Fruit fly (Drosophila melanogaster) whole organism, embryonic: ENCODE results near the gene osk.

Experiments
- Aef1 ChIP-seq: fragments of 200-800 bp; sonication (Bioruptor generic); IDR thresholded peaks from 3 replicates; pipeline ENCODE4 v1.3.6; 2022; ENCODE audit warnings: missing biosample characterization, missing genetic modification characterization
- B-H1 ChIP-seq: fragments of 200-800 bp; sonication (Bioruptor generic); IDR thresholded peaks from 3 replicates; pipeline ENCODE4 v1.3.6; 2022; ENCODE audit warnings: missing biosample characterization, missing genetic modification characterization
- CG10979 ChIP-seq: fragments of 200-800 bp; sonication (Bioruptor generic); optimal IDR thresholded peaks from 2 replicates; lab custom pipeline; 2018; ENCODE audit warnings: missing biosample characterization, mild to moderate bottlenecking, missing genetic modification characterization, moderate library complexity
- CG15514 ChIP-seq: fragments of 200-800 bp; sonication (Bioruptor generic); optimal IDR thresholded peaks from 3 replicates; lab custom pipeline; 2017; ENCODE audit warnings: missing biosample characterization, missing genetic modification characterization, mild to moderate bottlenecking, moderate library complexity, missing genetic modification reagents
- CG17186 ChIP-seq: fragments of 200-800 bp; sonication (Bioruptor generic); optimal IDR thresholded peaks from 3 replicates; lab custom pipeline; 2017; ENCODE audit warnings: missing biosample characterization, missing genetic modification reagents, missing genetic modification characterization
- CG17385 ChIP-seq: fragments of 200-800 bp; sonication (Bioruptor generic); optimal IDR thresholded peaks from 3 replicates; lab custom pipeline; 2018; ENCODE audit warnings: missing biosample characterization, mild to moderate bottlenecking, missing genetic modification characterization
- CG17829 ChIP-seq: fragments of 200-800 bp; optimal IDR thresholded peaks from 2 replicates; lab custom pipeline; 2019; ENCODE audit warnings: missing biosample characterization, mild to moderate bottlenecking, missing genetic modification characterization, moderate library complexity
- CG18476 ChIP-seq: fragments of 200-800 bp; sonication (Bioruptor generic); optimal IDR thresholded peaks from 2 replicates; lab custom pipeline; 2016; ENCODE audit warnings: missing biosample characterization, mild to moderate bottlenecking, missing genetic modification characterization
- CG30020 ChIP-seq: fragments of 200-800 bp; optimal IDR thresholded peaks from 2 replicates; lab custom pipeline; 2019; ENCODE audit warnings: missing biosample characterization, mild to moderate bottlenecking, missing genetic modification characterization, moderate library complexity
- CG3847 ChIP-seq: fragments of 200-800 bp; sonication (Bioruptor generic); IDR thresholded peaks from 2 replicates; pipeline ENCODE4 v1.3.6; 2022; ENCODE audit warnings: missing biosample characterization, missing genetic modification characterization
- CG3995 ChIP-seq: fragments of 200-800 bp; sonication (Bioruptor generic); optimal IDR thresholded peaks from 3 replicates; lab custom pipeline; 2016; ENCODE audit warnings: missing biosample characterization, missing genetic modification characterization
- CG5245 ChIP-seq: fragments of 200-800 bp; sonication (Bioruptor generic); optimal IDR thresholded peaks from 3 replicates; lab custom pipeline; 2016; ENCODE audit warnings: missing biosample characterization, missing genetic modification characterization
- CG6272 ChIP-seq: fragments of 200-800 bp; sonication (Bioruptor generic); IDR thresholded peaks from 2 replicates; pipeline ENCODE4 v1.3.6; 2022; ENCODE audit warnings: missing biosample characterization, missing genetic modification characterization
- CG6765 ChIP-seq: fragments of 200-800 bp; sonication (Bioruptor generic); optimal IDR thresholded peaks from 3 replicates; lab custom pipeline; 2017; ENCODE audit warnings: missing biosample characterization, mild to moderate bottlenecking, missing genetic modification characterization
- CG8359 ChIP-seq: fragments of 200-800 bp; sonication (Bioruptor generic); optimal IDR thresholded peaks from 2 replicates; lab custom pipeline; 2017; ENCODE audit warnings: missing biosample characterization, mild to moderate bottlenecking, missing genetic modification characterization, borderline replicate concordance
- CG9437 ChIP-seq: fragments of 200-800 bp; sonication (Bioruptor generic); optimal IDR thresholded peaks from 2 replicates; lab custom pipeline; 2018; ENCODE audit warnings: missing biosample characterization, mild to moderate bottlenecking, missing genetic modification characterization
- Dad ChIP-seq: fragments of 200-800 bp; sonication (Bioruptor generic); optimal IDR thresholded peaks from 3 replicates; lab custom pipeline; 2016; ENCODE audit warnings: missing biosample characterization, missing genetic modification characterization
- Fer3 ChIP-seq: fragments of 200-800 bp; sonication (Bioruptor generic); optimal IDR thresholded peaks from 2 replicates; lab custom pipeline; 2018; ENCODE audit warnings: missing biosample characterization, mild to moderate bottlenecking, missing genetic modification characterization, moderate library complexity
- H15 ChIP-seq: fragments of 200-800 bp; sonication (Bioruptor generic); IDR thresholded peaks from 3 replicates; pipeline ENCODE4 v1.3.6; 2022; ENCODE audit warnings: missing biosample characterization, missing genetic modification characterization
- Lim3 ChIP-seq: fragments of 200-800 bp; sonication (Bioruptor generic); IDR thresholded peaks from 2 replicates; pipeline ENCODE4 v1.3.6; 2022; ENCODE audit warnings: missing biosample characterization, missing genetic modification characterization
- MTF-1 ChIP-seq: fragments of 200-800 bp; sonication (Bioruptor generic); optimal IDR thresholded peaks from 2 replicates; lab custom pipeline; 2018; ENCODE audit warnings: missing biosample characterization, mild to moderate bottlenecking, missing genetic modification characterization, borderline replicate concordance
- Nf-YC ChIP-seq: fragments of 200-800 bp; optimal IDR thresholded peaks from 3 replicates; lab custom pipeline; 2019; ENCODE audit warnings: missing biosample characterization, mild to moderate bottlenecking, missing genetic modification characterization, moderate library complexity
- Trl ChIP-seq, 3 experiments: fragments of >200 bp in 2 of 3; fragments of 200-800 bp in 1 of 3; sonication (Bioruptor generic) in 1 of 3; optimal IDR thresholded peaks; 2 replicates in 1 of 3; 3 replicates in 2 of 3; lab custom pipeline; 2016 to 2017; ENCODE audit warnings: missing biosample characterization in 1 of 3, missing genetic modification characterization in 1 of 3
- br ChIP-seq: fragments of >200 bp; optimal IDR thresholded peaks from 2 replicates; lab custom pipeline; 2017
- cato ChIP-seq: fragments of 200-800 bp; sonication (Bioruptor generic); optimal IDR thresholded peaks from 2 replicates; lab custom pipeline; 2016; ENCODE audit warnings: missing biosample characterization, missing genetic modification characterization, borderline replicate concordance
- chn ChIP-seq: fragments of 200-800 bp; sonication (Bioruptor generic); optimal IDR thresholded peaks from 2 replicates; lab custom pipeline; 2016; ENCODE audit warnings: missing biosample characterization, missing genetic modification characterization
- crc ChIP-seq: fragments of 200-800 bp; sonication (Bioruptor generic); optimal IDR thresholded peaks from 2 replicates; lab custom pipeline; 2016; ENCODE audit warnings: missing biosample characterization, missing genetic modification characterization
- dan ChIP-seq: fragments of 200-800 bp; sonication (Bioruptor generic); IDR thresholded peaks from 2 replicates; pipeline ENCODE4 v1.3.6; 2022; ENCODE audit warnings: missing biosample characterization, missing genetic modification characterization
- dmrt11E ChIP-seq: fragments of 200-800 bp; sonication (Bioruptor generic); optimal IDR thresholded peaks from 3 replicates; lab custom pipeline; 2018; ENCODE audit warnings: missing biosample characterization, mild to moderate bottlenecking, missing genetic modification characterization, moderate library complexity
- en ChIP-seq: fragments of 200-800 bp; sonication (Bioruptor generic); optimal IDR thresholded peaks from 2 replicates; lab custom pipeline; 2016; ENCODE audit warnings: missing biosample characterization, missing genetic modification characterization
- fd64A ChIP-seq: fragments of 200-800 bp; sonication (Bioruptor generic); optimal IDR thresholded peaks from 3 replicates; lab custom pipeline; 2018; ENCODE audit warnings: missing biosample characterization, mild to moderate bottlenecking, missing genetic modification characterization
- gsb-n ChIP-seq: fragments of 200-800 bp; sonication (Bioruptor generic); optimal IDR thresholded peaks from 3 replicates; lab custom pipeline; 2018; ENCODE audit warnings: missing biosample characterization, mild to moderate bottlenecking, missing genetic modification characterization
- hb ChIP-seq: fragments of 200-800 bp; sonication (Bioruptor generic); IDR thresholded peaks from 3 replicates; pipeline ENCODE4 v1.3.6; 2022; ENCODE audit warnings: missing biosample characterization, missing genetic modification characterization; ENCODE audit not compliant: partially characterized antibody
- ind ChIP-seq: fragments of 200-800 bp; sonication (Bioruptor generic); optimal IDR thresholded peaks from 3 replicates; lab custom pipeline; 2016; ENCODE audit warnings: missing biosample characterization, missing genetic modification characterization
- klu ChIP-seq: fragments of 200-800 bp; sonication (Bioruptor generic); IDR thresholded peaks from 2 replicates; pipeline ENCODE4 v1.3.6; 2022; ENCODE audit warnings: missing biosample characterization, missing genetic modification characterization
- kni ChIP-seq: fragments of 200-800 bp; sonication (Bioruptor generic); optimal IDR thresholded peaks from 3 replicates; lab custom pipeline; 2017; ENCODE audit warnings: mild to moderate bottlenecking, missing biosample characterization, missing genetic modification reagents, missing genetic modification characterization
- lilli ChIP-seq: fragments of 200-800 bp; sonication (Bioruptor generic); optimal IDR thresholded peaks from 3 replicates; lab custom pipeline; 2016; ENCODE audit warnings: missing biosample characterization, missing genetic modification characterization
- nom ChIP-seq: fragments of 200-800 bp; sonication (Bioruptor generic); optimal IDR thresholded peaks from 2 replicates; lab custom pipeline; 2017; ENCODE audit warnings: missing biosample characterization, missing genetic modification characterization, mild to moderate bottlenecking, moderate library complexity, missing genetic modification reagents
- org-1 ChIP-seq: fragments of 200-800 bp; sonication (Bioruptor generic); optimal IDR thresholded peaks from 2 replicates; lab custom pipeline; 2017; ENCODE audit warnings: missing biosample characterization, missing genetic modification characterization
- pfk ChIP-seq: fragments of 200-800 bp; sonication (Bioruptor generic); optimal IDR thresholded peaks from 2 replicates; lab custom pipeline; 2018; ENCODE audit warnings: missing biosample characterization, mild to moderate bottlenecking, missing genetic modification characterization, moderate library complexity
- pum ChIP-seq: fragments of 200-800 bp; sonication (Bioruptor generic); optimal IDR thresholded peaks from 2 replicates; lab custom pipeline; 2016; ENCODE audit warnings: missing biosample characterization, missing genetic modification characterization
- salm ChIP-seq: fragments of 200-800 bp; sonication (Bioruptor generic); optimal IDR thresholded peaks from 2 replicates; lab custom pipeline; 2018; ENCODE audit warnings: missing biosample characterization, mild to moderate bottlenecking, missing genetic modification characterization
- sd ChIP-seq: fragments of 200-800 bp; sonication (Bioruptor generic); optimal IDR thresholded peaks from 3 replicates; lab custom pipeline; 2018; ENCODE audit warnings: missing biosample characterization, mild to moderate bottlenecking, missing genetic modification characterization, moderate library complexity
- sens ChIP-seq: fragments of 200-800 bp; sonication (Bioruptor generic); peaks from one replicate; lab custom pipeline; 2016; ENCODE audit warnings: missing biosample characterization, missing genetic modification characterization
- sob ChIP-seq: fragments of 200-800 bp; sonication (Bioruptor generic); IDR thresholded peaks from 2 replicates; pipeline ENCODE4 v1.3.6; 2022; ENCODE audit warnings: missing biosample characterization, missing genetic modification characterization
- tll ChIP-seq, 2 experiments: fragments of 200-800 bp in 1 of 2; fragments of >200 bp in 1 of 2; sonication (Bioruptor generic) in 1 of 2; optimal IDR thresholded peaks; 2 replicates each; lab custom pipeline; 2017 to 2019; ENCODE audit warnings: missing biosample characterization in 2 of 2, missing genetic modification characterization in 2 of 2, mild to moderate bottlenecking in 1 of 2, moderate library complexity in 1 of 2
- tna ChIP-seq: fragments of 200-800 bp; sonication (Bioruptor generic); IDR thresholded peaks from 2 replicates; pipeline ENCODE4 v1.3.6; 2022; ENCODE audit warnings: missing biosample characterization, missing genetic modification characterization; ENCODE audit not compliant: partially characterized antibody
- twi ChIP-seq: fragments of 200-800 bp; optimal IDR thresholded peaks from 2 replicates; lab custom pipeline; 2019; ENCODE audit warnings: missing biosample characterization, mild to moderate bottlenecking, missing genetic modification characterization, moderate library complexity

osk gene

dm6 chr3R:8945502-8946324 is 10.8 kb downstream of the osk start (continued):
- peak; percentile 69 for TF ChIP-seq ind
- peak; percentile 17 for TF ChIP-seq pum (GFP tag; lab: Kevin White, UChicago)
- peak; percentile 83 for TF ChIP-seq sob (GFP tag; lab: Robert Waterston, UW)
- peak; percentile 50; the same call in 1 of the 2 replicates for TF ChIP-seq CG6272 (GFP tag; lab: Robert Waterston, UW)
- peak; percentile 87 for TF ChIP-seq CG10979 (tag; lab: Kevin White, UChicago)
- peak; percentile 43 for TF ChIP-seq fd64A (GFP tag; lab: Kevin White, UChicago)
- no peak for TF ChIP-seq Lim3 (GFP tag; lab: Robert Waterston, UW)
- peak; percentile 81 for TF ChIP-seq org-1 (GFP tag; lab: Kevin White, UChicago)
- TF ChIP-seq MTF-1 (GFP tag; lab: Kevin White, UChicago), result peak; percentile 58
- TF ChIP-seq CG9437, result peak; percentile 84
- peak; percentile 88 for TF ChIP-seq salm (tag; lab: Kevin White, UChicago)
- TF ChIP-seq dmrt11E (tag; lab: Kevin White, UChicago), result peak; percentile 58
- peak; percentile 86 for TF ChIP-seq CG17829 (tag; lab: Kevin White, UChicago)
- peak; percentile 63 for TF ChIP-seq kni (GFP tag; lab: Kevin White, UChicago)
- TF ChIP-seq Trl (optimal IDR thresholded peaks at IDR 0.05; lab: Kevin White, UChicago), result no peak
- peak; percentile 30 for TF ChIP-seq Trl (GFP tag; optimal IDR thresholded peaks at IDR 0.05; lab: Kevin White, UChicago)
- TF ChIP-seq B-H1 (GFP tag; lab: Robert Waterston, UW), result peak; percentile 82
- peak; percentile 51 for TF ChIP-seq chn
- no peak; the same call in 1 of the 2 replicates for TF ChIP-seq dan (GFP tag; lab: Robert Waterston, UW)
- peak; percentile 90 for TF ChIP-seq gsb-n (tag; lab: Kevin White, UChicago)
- peak; percentile 16 for TF ChIP-seq CG3995 (GFP tag; lab: Kevin White, UChicago)
- no peak for TF ChIP-seq tll (GFP tag; optimal IDR thresholded peaks at IDR 0.05; lab: Kevin White, UChicago)
- TF ChIP-seq CG3847 (GFP tag; lab: Robert Waterston, UW), result peak; percentile 64
- peak; percentile 64 for TF ChIP-seq CG6765
- no peak for TF ChIP-seq CG17186 (GFP tag; lab: Kevin White, UChicago)
- peak; percentile 48 for TF ChIP-seq CG30020
- peak; percentile 9 for TF ChIP-seq Dad (GFP tag; lab: Kevin White, UChicago)
- TF ChIP-seq en (GFP tag; lab: Kevin White, UChicago), result no peak
- peak; percentile 76 for TF ChIP-seq Fer3
- TF ChIP-seq sens (GFP tag; lab: Kevin White, UChicago), result peak; percentile 92
- no peak for TF ChIP-seq pfk (GFP tag; lab: Kevin White, UChicago)
- peak; percentile 54 for TF ChIP-seq CG8359 (GFP tag; lab: Kevin White, UChicago)
- TF ChIP-seq br (lab: Kevin White, UChicago), result no peak
- TF ChIP-seq twi (tag; lab: Kevin White, UChicago), result peak; percentile 70
- TF ChIP-seq CG15514 (GFP tag; lab: Kevin White, UChicago), result peak; percentile 42
- TF ChIP-seq nom (GFP tag; lab: Kevin White, UChicago), result peak; percentile 86
- peak; percentile 65 for TF ChIP-seq CG18476 (GFP tag; lab: Kevin White, UChicago)
- peak; percentile 79 for TF ChIP-seq H15 (GFP tag; lab: Robert Waterston, UW)
- TF ChIP-seq sd (tag; lab: Kevin White, UChicago), result peak; percentile 58
- TF ChIP-seq klu (GFP tag; lab: Robert Waterston, UW), result peak; percentile 51; the same call in 1 of the 2 replicates
- TF ChIP-seq CG5245 (GFP tag; lab: Kevin White, UChicago), result peak; percentile 67
- no peak for TF ChIP-seq crc
- TF ChIP-seq hb (GFP tag; lab: Robert Waterston, UW), result no peak
- peak; percentile 43 for TF ChIP-seq cato (GFP tag; lab: Kevin White, UChicago)
- TF ChIP-seq tna, result no peak
- peak; percentile 84 for TF ChIP-seq CG17385 (GFP tag; lab: Kevin White, UChicago)
- peak; percentile 62 for TF ChIP-seq lilli (GFP tag; lab: Kevin White, UChicago)
- peak; percentile 81 for TF ChIP-seq Nf-YC (tag; lab: Kevin White, UChicago)
- TF ChIP-seq Aef1 (GFP tag; lab: Robert Waterston, UW), result peak; percentile 77
